Fruit fly (Drosophila melanogaster): ENCODE data around the gene SmydA-2.

SmydA-2 gene

DNA sequence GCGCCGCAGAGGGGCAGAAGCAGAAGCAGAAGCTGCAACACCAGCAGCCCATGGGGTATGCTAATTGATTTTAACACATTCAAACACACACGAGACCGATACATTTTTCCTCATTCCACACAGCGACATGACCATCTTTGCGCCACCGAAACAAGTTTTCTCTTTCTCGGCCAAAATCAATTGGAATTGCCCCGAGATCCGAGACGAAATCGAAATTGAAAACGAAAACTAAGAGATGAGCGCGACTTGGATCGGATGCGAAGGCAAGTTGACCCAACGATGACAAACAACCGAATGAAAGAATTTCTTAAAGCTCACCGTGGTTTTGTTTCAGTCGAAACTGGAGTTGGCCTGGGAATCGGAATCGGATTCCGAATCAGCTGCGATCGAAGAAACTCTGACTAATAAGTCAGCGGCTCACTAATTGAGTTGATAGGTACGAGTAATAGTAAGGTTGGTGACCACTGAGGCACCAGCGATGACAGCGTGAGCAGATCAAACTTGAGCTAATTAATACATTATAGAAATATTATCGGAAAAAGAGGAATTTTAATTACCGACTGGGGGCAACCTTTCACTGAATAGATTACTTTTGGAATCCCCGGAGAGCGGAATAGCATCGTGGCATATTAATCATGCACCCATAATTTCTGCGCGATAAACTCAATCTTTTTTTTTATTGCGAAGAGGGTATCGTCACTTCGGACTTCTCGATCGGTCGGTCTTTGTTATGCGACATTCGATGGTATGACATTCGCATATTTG is 14.8 kb downstream of the SmydA-2 start, which contains the start of gene CG11619:
CG11619 (minus strand) TSS at position 269 of the 765 bp plus-strand sequence.
- no peak for TF ChIP-seq CG8478 (optimal IDR thresholded peaks at IDR 0.05)

DNA sequence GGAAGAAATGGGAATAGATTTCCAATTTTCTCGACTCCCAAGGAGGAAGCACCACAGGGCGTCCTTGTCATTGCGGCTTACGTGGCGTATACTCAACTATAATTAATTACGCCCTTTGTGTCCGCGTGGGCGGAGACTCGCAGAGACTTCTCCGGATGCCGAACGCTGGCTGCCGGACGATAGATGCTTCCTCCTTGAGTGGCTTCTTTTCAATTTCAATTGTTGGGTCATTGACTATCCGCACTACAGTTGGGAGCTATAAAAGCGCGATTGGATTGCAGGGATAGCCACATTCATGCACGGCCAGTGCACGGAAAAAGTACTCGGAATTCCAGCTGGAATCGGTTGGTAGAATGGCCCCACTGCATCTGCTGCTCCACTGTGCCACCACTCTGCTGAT is 18.4 kb downstream of the SmydA-2 start, which contains the start of gene CG14075:
CG14075 (plus strand) TSS at position 301 of the 400 bp plus-strand sequence.
- TF ChIP-seq CG8478 (optimal IDR thresholded peaks at IDR 0.05) (no peak), CTCF (optimal IDR thresholded peaks at IDR 0.05) (no peak)

DNA sequence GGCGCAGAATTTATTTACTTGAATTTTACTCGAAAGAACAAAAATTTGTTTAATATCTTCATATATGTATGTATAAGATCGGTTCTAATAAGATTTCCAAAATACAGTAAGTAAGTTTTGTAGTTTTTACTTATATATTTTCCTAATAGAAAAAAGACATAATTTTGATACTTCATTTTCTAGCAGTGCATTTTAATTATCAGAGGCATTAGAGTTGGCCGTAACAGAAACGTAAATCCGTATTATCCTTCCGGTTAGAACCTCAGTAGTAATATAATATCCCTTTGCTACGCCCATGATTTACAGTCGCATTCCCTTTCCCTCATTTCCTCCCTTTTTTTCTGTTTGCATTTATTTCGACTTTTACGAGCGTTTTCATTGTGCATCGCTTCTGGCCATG is 26.3 kb downstream of the SmydA-2 start:
- TF ChIP-seq CTCF (optimal IDR thresholded peaks at IDR 0.05) = no peak
- no peak for TF ChIP-seq CG8478 (optimal IDR thresholded peaks at IDR 0.05)

DNA sequence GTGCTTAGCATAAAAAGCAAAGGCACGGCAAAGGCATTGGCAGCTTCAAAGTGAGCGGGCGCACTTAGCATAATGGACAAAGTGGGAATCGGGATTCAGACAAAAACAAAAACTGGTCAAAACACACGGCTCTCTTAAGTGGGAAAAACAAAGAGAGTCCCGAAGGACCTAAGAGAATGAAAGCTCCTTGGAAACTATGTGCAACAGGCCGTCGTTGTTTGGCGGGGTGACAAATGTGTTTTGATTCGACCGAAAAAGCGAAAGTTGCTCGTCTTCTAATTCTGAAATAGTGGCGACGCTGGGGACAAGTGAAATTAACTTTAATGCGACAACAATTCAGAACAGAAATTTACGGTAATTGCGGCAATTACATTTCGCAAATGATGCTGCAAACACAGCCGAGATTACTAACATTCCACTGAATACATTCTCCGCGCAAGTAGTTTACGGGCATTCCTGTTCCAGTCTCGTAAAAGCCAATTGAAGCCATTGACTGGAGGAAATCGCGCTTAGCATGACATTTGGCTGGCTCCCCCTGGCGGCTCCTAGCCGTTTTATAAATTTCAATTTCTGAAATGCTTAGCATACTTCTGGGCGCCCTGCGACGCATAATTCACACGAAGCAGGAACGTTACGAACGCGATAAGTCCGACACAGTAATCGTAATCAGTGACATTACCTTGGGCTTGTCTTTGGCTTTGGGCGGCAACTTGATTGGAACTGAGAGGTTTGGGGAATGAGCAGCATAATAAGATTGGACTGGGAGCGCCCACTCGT is 34.7 kb downstream of the SmydA-2 start:
- TF ChIP-seq CG8478 (optimal IDR thresholded peaks at IDR 0.05) = no peak
- peak; percentile 87 for TF ChIP-seq CTCF (optimal IDR thresholded peaks at IDR 0.05)

DNA sequence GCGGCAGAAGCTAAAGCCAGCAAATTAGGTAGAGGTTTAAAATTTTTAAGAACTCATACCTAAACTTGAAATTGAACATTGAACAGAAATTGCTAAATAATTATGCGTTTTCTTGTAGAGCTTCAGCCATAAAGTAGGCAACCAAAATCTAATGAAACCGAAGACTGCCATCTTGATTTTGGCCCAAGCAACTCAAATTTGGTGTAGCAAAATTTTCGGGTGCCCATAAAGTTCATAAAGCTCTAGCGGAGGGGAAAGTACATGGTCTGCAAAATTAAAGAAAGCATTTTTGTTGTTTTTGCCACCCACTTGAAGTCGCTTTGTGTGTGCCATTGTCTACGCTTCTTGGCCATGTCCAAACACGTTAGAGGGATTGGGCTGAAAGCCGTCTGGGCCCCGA is 46.0 kb downstream of the SmydA-2 start:
- TF ChIP-seq CTCF (optimal IDR thresholded peaks at IDR 0.05) (no peak), CG8478 (optimal IDR thresholded peaks at IDR 0.05) (no peak)

DNA sequence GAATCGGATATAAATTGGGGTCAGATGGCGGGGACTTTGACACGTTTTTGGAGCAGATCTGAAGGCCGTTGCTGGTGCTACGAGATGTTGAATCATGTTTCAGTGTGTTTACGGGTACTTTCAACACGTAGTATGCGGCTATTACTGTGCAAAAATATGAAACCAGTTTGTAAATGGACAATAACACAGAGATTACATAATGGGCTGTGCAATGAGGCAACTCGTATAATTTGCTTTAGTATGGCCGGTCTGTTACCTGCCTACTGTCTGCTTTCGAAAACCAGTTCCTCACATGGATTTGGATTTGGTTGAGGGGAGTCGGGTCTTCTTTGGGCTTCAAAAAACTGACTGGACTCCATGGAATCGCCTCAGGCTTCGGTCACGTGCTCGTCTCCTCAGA is 50.7 kb downstream of the SmydA-2 start:
- no peak for TF ChIP-seq CTCF (optimal IDR thresholded peaks at IDR 0.05)
- no peak for TF ChIP-seq CG8478 (optimal IDR thresholded peaks at IDR 0.05)

Measured in S2 (cell line).